Worm (Caenorhabditis elegans): ENCODE measurements around the gene C26B9.6.

The C26B9.6 gene

ce11 chrX:5354022-5354876, 19.0 kb upstream of the C26B9.6 start, which contains the start of gene pfn-2 (continued):
- peak; percentile 14 for TF ChIP-seq snu-23 (GFP tag; optimal IDR thresholded peaks at IDR 0.05)
- no peak for TF ChIP-seq lin-15B (tag; optimal IDR thresholded peaks at IDR 0.05)
- TF ChIP-seq ceh-8 (GFP tag; optimal IDR thresholded peaks at IDR 0.05), result peak; percentile 14
- TF ChIP-seq snpc-4 (tag; optimal IDR thresholded peaks at IDR 0.05), result no peak
- no peak for TF ChIP-seq hlh-4 (tag; optimal IDR thresholded peaks at IDR 0.05)
- no peak for TF ChIP-seq sox-4 (tag; optimal IDR thresholded peaks at IDR 0.05)
- peak; percentile 17 for TF ChIP-seq nhr-71 (tag; optimal IDR thresholded peaks at IDR 0.05)
- TF ChIP-seq isw-1 (GFP tag; IDR thresholded peaks at IDR 0.05), result no peak
- TF ChIP-seq nhr-77 (tag; optimal IDR thresholded peaks at IDR 0.05), result no peak
- TF ChIP-seq ets-5 (GFP tag; IDR thresholded peaks at IDR 0.05), result no peak
- no peak for TF ChIP-seq nhr-76 (tag; optimal IDR thresholded peaks at IDR 0.05)
- no peak for TF ChIP-seq ceh-88 (GFP tag; IDR thresholded peaks at IDR 0.05)
- TF ChIP-seq sptf-1 (tag; optimal IDR thresholded peaks at IDR 0.05), result no peak

DNA sequence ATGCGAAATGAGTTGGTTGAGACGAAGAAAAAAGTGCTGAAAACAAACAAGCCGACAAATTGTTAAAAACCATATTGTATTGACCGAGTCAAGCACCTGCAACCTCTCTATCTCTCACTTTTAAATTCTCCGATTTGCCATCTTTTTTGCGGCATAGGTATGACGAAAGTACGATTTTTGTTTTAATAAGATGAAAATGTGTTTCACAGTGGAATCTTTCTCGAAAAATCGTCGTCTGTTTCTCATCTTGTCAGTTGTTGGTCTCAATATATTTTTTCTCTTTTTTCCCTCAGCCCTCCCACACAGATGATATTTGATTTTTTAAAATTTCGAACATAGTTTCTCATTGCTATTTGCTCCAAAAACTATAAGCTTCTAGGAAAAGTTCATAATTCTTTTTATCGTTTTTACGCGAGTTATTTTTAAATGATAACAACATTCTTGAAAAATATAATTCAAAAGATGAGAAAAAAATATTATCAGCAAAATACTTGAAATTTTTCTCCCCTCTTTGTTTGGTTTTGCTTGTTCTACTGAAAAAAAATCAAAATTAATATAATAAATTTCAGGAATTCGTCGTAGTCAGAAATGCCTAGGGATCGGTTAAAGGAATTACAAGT, 13.4 kb upstream of the C26B9.6 start, which contains the start of gene syx-3:
TSS of gene syx-3 (plus strand) at position 570 of the 620 bp plus-strand sequence.
- TF ChIP-seq ceh-88 (GFP tag; IDR thresholded peaks at IDR 0.05) (no peak), elt-3 (tag; optimal IDR thresholded peaks at IDR 0.05) (no peak), ama-1 (optimal IDR thresholded peaks at IDR 0.05) (no peak), sup-37 (GFP tag; optimal IDR thresholded peaks at IDR 0.05) (no peak), sptf-1 (tag; optimal IDR thresholded peaks at IDR 0.05) (no peak), ceh-90 (tag; optimal IDR thresholded peaks at IDR 0.05) (no peak), ztf-11 (tag; optimal IDR thresholded peaks at IDR 0.05) (no peak), unc-98 (GFP tag; IDR thresholded peaks at IDR 0.05) (no peak), nhr-20 (tag; optimal IDR thresholded peaks at IDR 0.05) (peak; percentile 4), dsc-1 (tag; optimal IDR thresholded peaks at IDR 0.05) (peak; percentile 93), lin-39 (tag; optimal IDR thresholded peaks at IDR 0.05) (no peak), nhr-11 (tag; optimal IDR thresholded peaks at IDR 0.05) (no peak), egl-13 (tag; optimal IDR thresholded peaks at IDR 0.05) (no peak), snpc-4 (tag; optimal IDR thresholded peaks at IDR 0.05) (no peak), lir-3 (tag; optimal IDR thresholded peaks at IDR 0.05; ENCODE audit: poor library complexity) (no peak), pag-3 (tag; optimal IDR thresholded peaks at IDR 0.05; ENCODE audit: borderline replicate concordance, insufficient read depth) (peak; percentile 61), lin-15B (tag; optimal IDR thresholded peaks at IDR 0.05) (no peak), lin-35 (GFP tag; optimal IDR thresholded peaks at IDR 0.05) (no peak), hlh-4 (tag; optimal IDR thresholded peaks at IDR 0.05) (no peak), dpl-1 (GFP tag; optimal IDR thresholded peaks at IDR 0.05) (no peak), lin-13 (GFP tag; optimal IDR thresholded peaks at IDR 0.05) (no peak), aha-1 (tag; optimal IDR thresholded peaks at IDR 0.05) (no peak), snu-23 (GFP tag; optimal IDR thresholded peaks at IDR 0.05) (peak; percentile 41), isw-1 (GFP tag; IDR thresholded peaks at IDR 0.05) (no peak), fkh-8 (tag; optimal IDR thresholded peaks at IDR 0.05) (no peak), blmp-1 (tag; optimal IDR thresholded peaks at IDR 0.05) (no peak), nhr-71 (tag; optimal IDR thresholded peaks at IDR 0.05) (peak; percentile 27), pax-3 (tag; optimal IDR thresholded peaks at IDR 0.05) (no peak), tbx-2 (tag; optimal IDR thresholded peaks at IDR 0.05) (no peak), Y116A8C.19 (tag; optimal IDR thresholded peaks at IDR 0.05; ENCODE audit: borderline replicate concordance) (no peak), ztf-4 (tag; optimal IDR thresholded peaks at IDR 0.05) (no peak), C16A3.4 (tag; optimal IDR thresholded peaks at IDR 0.05) (no peak), egl-27 (tag; optimal IDR thresholded peaks at IDR 0.05) (no peak), rnt-1 (tag; optimal IDR thresholded peaks at IDR 0.05) (no peak), lin-14 (GFP tag; optimal IDR thresholded peaks at IDR 0.05) (peak; percentile 43), F16B12.6 (tag; optimal IDR thresholded peaks at IDR 0.05) (no peak), efl-3 (GFP tag; optimal IDR thresholded peaks at IDR 0.05) (no peak), aly-2 (tag; optimal IDR thresholded peaks at IDR 0.05) (no peak), fkh-4 (tag; optimal IDR thresholded peaks at IDR 0.05; ENCODE audit: borderline replicate concordance) (peak; percentile 43), fkh-10 (GFP tag; optimal IDR thresholded peaks at IDR 0.05) (no peak), sox-4 (tag; optimal IDR thresholded peaks at IDR 0.05) (no peak), nhr-85 (tag) (no peak), C34B4.2 (tag; optimal IDR thresholded peaks at IDR 0.05) (no peak)
